Fruit fly (Drosophila melanogaster) whole organism, embryonic: ENCODE measurements around the gene MTF-1.

Experiments
- ATbp ChIP-seq: fragments of 200-800 bp; sonication (Bioruptor generic); optimal IDR thresholded peaks from 2 replicates; lab custom pipeline; 2017; ENCODE audit warnings: missing biosample characterization, mild to moderate bottlenecking, missing genetic modification characterization, missing genetic modification reagents
- Aef1 ChIP-seq: fragments of 200-800 bp; sonication (Bioruptor generic); IDR thresholded peaks from 3 replicates; pipeline ENCODE4 v1.3.6; 2022; ENCODE audit warnings: missing biosample characterization, missing genetic modification characterization
- BEAF-32 ChIP-seq: fragments of 200-800 bp; sonication (Bioruptor generic); optimal IDR thresholded peaks from 3 replicates; lab custom pipeline; 2017; ENCODE audit warnings: missing biosample characterization, missing genetic modification characterization, mild to moderate bottlenecking, moderate library complexity, missing genetic modification reagents
- Bgb ChIP-seq: fragments of 200-800 bp; sonication (Bioruptor generic); IDR thresholded peaks from 2 replicates; pipeline ENCODE4 v1.3.6; 2022; ENCODE audit warnings: missing biosample characterization, missing genetic modification characterization; ENCODE audit not compliant: partially characterized antibody
- C15 ChIP-seq: fragments of 200-800 bp; sonication (Bioruptor generic); IDR thresholded peaks from 3 replicates; pipeline ENCODE4 v1.3.6; 2022; ENCODE audit warnings: missing biosample characterization, missing genetic modification characterization
- CG10431 ChIP-seq: fragments of 200-800 bp; sonication (Bioruptor generic); optimal IDR thresholded peaks from 3 replicates; lab custom pipeline; 2018; ENCODE audit warnings: missing biosample characterization, mild to moderate bottlenecking, missing genetic modification characterization
- CG10979 ChIP-seq: fragments of 200-800 bp; sonication (Bioruptor generic); optimal IDR thresholded peaks from 2 replicates; lab custom pipeline; 2018; ENCODE audit warnings: missing biosample characterization, mild to moderate bottlenecking, missing genetic modification characterization, moderate library complexity
- CG13894 ChIP-seq: fragments of 200-800 bp; sonication (Bioruptor generic); optimal IDR thresholded peaks from 3 replicates; lab custom pipeline; 2018; ENCODE audit warnings: missing biosample characterization, mild to moderate bottlenecking, missing genetic modification characterization, moderate library complexity
- CG14965 ChIP-seq: fragments of 200-800 bp; sonication (Bioruptor generic); optimal IDR thresholded peaks from 2 replicates; lab custom pipeline; 2016; ENCODE audit warnings: missing biosample characterization, missing genetic modification characterization, borderline replicate concordance
- CG15479 ChIP-seq: fragments of 200-800 bp; sonication (Bioruptor generic); optimal IDR thresholded peaks from 3 replicates; lab custom pipeline; 2019; ENCODE audit warnings: missing biosample characterization, mild to moderate bottlenecking, missing genetic modification characterization, moderate library complexity
- CG15601 ChIP-seq: fragments of 200-800 bp; sonication (Bioruptor generic); optimal IDR thresholded peaks from 3 replicates; lab custom pipeline; 2019; ENCODE audit warnings: missing biosample characterization, mild to moderate bottlenecking, missing genetic modification characterization, moderate library complexity
- CG2199 ChIP-seq: fragments of 200-800 bp; sonication (Bioruptor generic); IDR thresholded peaks from 3 replicates; pipeline ENCODE4 v1.3.6; 2022; ENCODE audit warnings: missing biosample characterization, missing genetic modification characterization
- CG2875 ChIP-seq: fragments of 200-800 bp; sonication (Bioruptor generic); optimal IDR thresholded peaks from 2 replicates; lab custom pipeline; 2017; ENCODE audit warnings: missing biosample characterization, mild to moderate bottlenecking, missing genetic modification characterization, missing genetic modification reagents
- CG30020 ChIP-seq: fragments of 200-800 bp; optimal IDR thresholded peaks from 2 replicates; lab custom pipeline; 2019; ENCODE audit warnings: missing biosample characterization, mild to moderate bottlenecking, missing genetic modification characterization, moderate library complexity
- CG3065 ChIP-seq: fragments of 200-800 bp; sonication (Bioruptor generic); optimal IDR thresholded peaks from 2 replicates; lab custom pipeline; 2016; ENCODE audit warnings: missing biosample characterization, missing genetic modification characterization
- CG4707 ChIP-seq: fragments of 200-800 bp; sonication (Bioruptor generic); optimal IDR thresholded peaks from 2 replicates; lab custom pipeline; 2018; ENCODE audit warnings: missing biosample characterization, mild to moderate bottlenecking, missing genetic modification characterization, moderate library complexity
- CG4854 ChIP-seq: fragments of 200-800 bp; sonication (Bioruptor generic); optimal IDR thresholded peaks from 2 replicates; lab custom pipeline; 2016; ENCODE audit warnings: missing biosample characterization, missing genetic modification characterization, inconsistent platforms
- CG6791 ChIP-seq: fragments of 200-800 bp; sonication (Bioruptor generic); IDR thresholded peaks from 3 replicates; pipeline ENCODE4 v1.3.6; 2022; ENCODE audit warnings: missing biosample characterization, missing genetic modification characterization; ENCODE audit not compliant: partially characterized antibody
- CG8388 ChIP-seq: fragments of 200-800 bp; sonication (Bioruptor generic); optimal IDR thresholded peaks from 2 replicates; lab custom pipeline; 2019; ENCODE audit warnings: missing biosample characterization, mild to moderate bottlenecking, missing genetic modification characterization, moderate library complexity
- D19A ChIP-seq: fragments of 200-800 bp; optimal IDR thresholded peaks from 3 replicates; lab custom pipeline; 2019; ENCODE audit warnings: missing biosample characterization, mild to moderate bottlenecking, missing genetic modification characterization, moderate library complexity
- Dad ChIP-seq: fragments of 200-800 bp; sonication (Bioruptor generic); optimal IDR thresholded peaks from 3 replicates; lab custom pipeline; 2016; ENCODE audit warnings: missing biosample characterization, missing genetic modification characterization
- Deaf1 ChIP-seq: fragments of 200-800 bp; optimal IDR thresholded peaks from 3 replicates; lab custom pipeline; 2019; ENCODE audit warnings: missing biosample characterization, mild to moderate bottlenecking, missing genetic modification characterization, moderate library complexity
- Doc2 ChIP-seq: fragments of 200-800 bp; sonication (Bioruptor generic); IDR thresholded peaks from 2 replicates; pipeline ENCODE4 v1.3.6; 2022; ENCODE audit warnings: missing biosample characterization, missing genetic modification characterization
- Drgx ChIP-seq: fragments of 200-800 bp; sonication (Bioruptor generic); IDR thresholded peaks from 2 replicates; pipeline ENCODE4 v1.3.6; 2022; ENCODE audit warnings: missing biosample characterization, missing genetic modification characterization
- Gug ChIP-seq: fragments of 200-800 bp; sonication (Bioruptor generic); IDR thresholded peaks from 4 replicates; pipeline ENCODE4 v1.3.6; 2022; ENCODE audit warnings: missing biosample characterization, missing genetic modification characterization
- Mrtf ChIP-seq: fragments of 200-800 bp; sonication (Bioruptor generic); IDR thresholded peaks from 3 replicates; pipeline ENCODE4 v1.3.6; 2022; ENCODE audit warnings: missing biosample characterization, missing genetic modification characterization
- NC2β ChIP-seq: fragments of 200-800 bp; sonication (Bioruptor generic); optimal IDR thresholded peaks from 2 replicates; lab custom pipeline; 2016; ENCODE audit warnings: missing biosample characterization, missing genetic modification characterization
- Pdp1 ChIP-seq, 2 experiments: fragments of 200-800 bp; sonication (Bioruptor generic); optimal IDR thresholded peaks; 3 replicates each; lab custom pipeline; 2016; ENCODE audit warnings: missing biosample characterization in 2 of 2, missing genetic modification characterization in 2 of 2, mild to moderate bottlenecking in 1 of 2, moderate library complexity in 1 of 2
- Rfx ChIP-seq: fragments of 200-800 bp; sonication (Bioruptor generic); IDR thresholded peaks from 2 replicates; pipeline ENCODE4 v1.3.6; 2022; ENCODE audit warnings: missing biosample characterization, missing genetic modification characterization
- Rx ChIP-seq: fragments of 200-800 bp; sonication (Bioruptor generic); IDR thresholded peaks from 2 replicates; pipeline ENCODE4 v1.3.6; 2022; ENCODE audit warnings: missing biosample characterization, missing genetic modification characterization
- Side ChIP-seq: fragments of 200-800 bp; sonication (Bioruptor generic); optimal IDR thresholded peaks from 2 replicates; lab custom pipeline; 2016; ENCODE audit warnings: missing biosample characterization, missing genetic modification characterization
- Sox102F ChIP-seq: fragments of 200-800 bp; sonication (Bioruptor generic); optimal IDR thresholded peaks from 2 replicates; lab custom pipeline; 2018; ENCODE audit warnings: missing biosample characterization, mild to moderate bottlenecking, missing genetic modification characterization, moderate library complexity
- abd-A ChIP-seq: fragments of 200-800 bp; sonication (Bioruptor generic); optimal IDR thresholded peaks from 3 replicates; lab custom pipeline; 2019; ENCODE audit warnings: missing biosample characterization, mild to moderate bottlenecking, missing genetic modification characterization, moderate library complexity
- amos ChIP-seq: fragments of 200-800 bp; sonication (Bioruptor generic); IDR thresholded peaks from 2 replicates; pipeline ENCODE4 v1.3.6; 2022; ENCODE audit warnings: missing biosample characterization, missing genetic modification characterization; ENCODE audit not compliant: partially characterized antibody
- bbx ChIP-seq: fragments of 200-800 bp; sonication (Bioruptor generic); IDR thresholded peaks from 2 replicates; pipeline ENCODE4 v1.3.6; 2022; ENCODE audit warnings: missing biosample characterization, missing genetic modification characterization; ENCODE audit not compliant: partially characterized antibody
- br ChIP-seq: fragments of >200 bp; optimal IDR thresholded peaks from 2 replicates; lab custom pipeline; 2017
- bsh ChIP-seq, 2 experiments: fragments of 200-800 bp; sonication (Bioruptor generic); optimal IDR thresholded peaks; 2 replicates each; lab custom pipeline; 2017 to 2018; ENCODE audit warnings: mild to moderate bottlenecking in 2 of 2, missing biosample characterization in 2 of 2, missing genetic modification characterization in 2 of 2, moderate library complexity in 1 of 2
- cg ChIP-seq: fragments of 200-800 bp; sonication (Bioruptor generic); optimal IDR thresholded peaks from 3 replicates; lab custom pipeline; 2019; ENCODE audit warnings: missing biosample characterization, mild to moderate bottlenecking, missing genetic modification characterization, moderate library complexity
- gcm ChIP-seq: fragments of 200-800 bp; sonication (Bioruptor generic); optimal IDR thresholded peaks from 2 replicates; lab custom pipeline; 2019; ENCODE audit warnings: missing biosample characterization, mild to moderate bottlenecking, missing genetic modification characterization, moderate library complexity
- insv ChIP-seq, 2 experiments: fragments of 200-800 bp; sonication (Bioruptor generic); optimal IDR thresholded peaks; 3 replicates each; lab custom pipeline; 2016 to 2018; ENCODE audit warnings: missing biosample characterization in 2 of 2, missing genetic modification characterization in 2 of 2
- lab ChIP-seq: fragments of 200-800 bp; sonication (Bioruptor generic); optimal IDR thresholded peaks from 3 replicates; lab custom pipeline; 2017; ENCODE audit warnings: missing biosample characterization, missing genetic modification characterization, mild to moderate bottlenecking, moderate library complexity, missing genetic modification reagents
- mld ChIP-seq: fragments of 200-800 bp; sonication (Bioruptor generic); IDR thresholded peaks from 3 replicates; pipeline ENCODE4 v1.3.6; 2022; ENCODE audit warnings: missing biosample characterization, missing genetic modification characterization; ENCODE audit not compliant: partially characterized antibody
- nerfin-1 ChIP-seq: fragments of 200-800 bp; sonication (Bioruptor generic); optimal IDR thresholded peaks from 3 replicates; lab custom pipeline; 2019; ENCODE audit warnings: missing biosample characterization, mild to moderate bottlenecking, missing genetic modification characterization, moderate library complexity
- nom ChIP-seq: fragments of 200-800 bp; sonication (Bioruptor generic); optimal IDR thresholded peaks from 2 replicates; lab custom pipeline; 2017; ENCODE audit warnings: missing biosample characterization, missing genetic modification characterization, mild to moderate bottlenecking, moderate library complexity, missing genetic modification reagents
- org-1 ChIP-seq: fragments of 200-800 bp; sonication (Bioruptor generic); optimal IDR thresholded peaks from 2 replicates; lab custom pipeline; 2017; ENCODE audit warnings: missing biosample characterization, missing genetic modification characterization
- ranshi ChIP-seq: fragments of 200-800 bp; sonication (Bioruptor generic); IDR thresholded peaks from 2 replicates; pipeline ENCODE4 v1.3.6; 2022; ENCODE audit warnings: missing biosample characterization, missing genetic modification characterization
- sna ChIP-seq: fragments of 200-800 bp; sonication (Bioruptor generic); IDR thresholded peaks from 2 replicates; pipeline ENCODE4 v1.3.6; 2022; ENCODE audit warnings: missing biosample characterization, missing genetic modification characterization; ENCODE audit not compliant: partially characterized antibody
- tna ChIP-seq: fragments of 200-800 bp; sonication (Bioruptor generic); IDR thresholded peaks from 2 replicates; pipeline ENCODE4 v1.3.6; 2022; ENCODE audit warnings: missing biosample characterization, missing genetic modification characterization; ENCODE audit not compliant: partially characterized antibody
- yki ChIP-seq: fragments of >200 bp; optimal IDR thresholded peaks from 3 replicates; lab custom pipeline; 2018

The MTF-1 gene

DNA sequence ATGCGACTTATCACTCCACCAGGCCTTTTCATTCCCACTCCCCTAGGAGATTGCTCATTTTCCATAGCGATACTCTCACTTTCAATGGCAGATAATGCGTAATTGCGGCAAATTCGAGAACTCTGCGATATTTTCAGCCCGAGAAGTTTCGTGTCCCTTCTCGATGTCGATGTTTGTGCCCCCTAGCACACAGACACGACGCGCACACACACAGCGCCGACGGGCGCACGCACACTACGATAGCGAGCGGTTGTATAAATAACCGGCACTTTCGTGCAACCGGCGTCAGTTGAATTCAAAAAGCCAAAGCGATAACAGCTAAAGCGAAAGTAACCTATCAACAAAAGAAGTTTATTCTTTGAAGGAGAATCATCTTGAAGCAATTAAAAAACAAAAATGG, 48.5 kb upstream of the MTF-1 start, which contains the start of gene Hsp23 (continued):
- TF ChIP-seq Bgb (GFP tag; lab: Robert Waterston, UW) (peak; percentile 17; the same call in 1 of the 2 replicates), CG14965 (no peak), CG8388 (GFP tag; lab: Kevin White, UChicago) (no peak), mld (GFP tag; lab: Robert Waterston, UW) (0 out of 3 replicates have a peak, but pooled peaks have one; percentile 15), ATbp (GFP tag; lab: Kevin White, UChicago) (no peak), CG2199 (GFP tag; lab: Robert Waterston, UW) (peak; percentile 50; the same call in 1 of the 3 replicates), CG3065 (GFP tag; lab: Kevin White, UChicago) (no peak), C15 (GFP tag; lab: Robert Waterston, UW) (no peak), amos (GFP tag; lab: Robert Waterston, UW) (peak; percentile 37; the same call in 1 of the 2 replicates), Gug (GFP tag; lab: Robert Waterston, UW) (no peak), CG6791 (peak; percentile 57; the same call in 2 of the 3 replicates), Mrtf (GFP tag; lab: Robert Waterston, UW) (no peak), Drgx (GFP tag; lab: Robert Waterston, UW) (peak; percentile 6; the same call in 1 of the 2 replicates), Sox102F (no peak), Side (GFP tag; lab: Kevin White, UChicago) (no peak), ranshi (GFP tag; lab: Robert Waterston, UW) (no peak), lab (GFP tag; lab: Kevin White, UChicago) (no peak), Dad (GFP tag; lab: Kevin White, UChicago) (no peak), CG2875 (no peak), CG13894 (tag; lab: Kevin White, UChicago) (peak; percentile 45), bbx (peak; percentile 37; the same call in 1 of the 2 replicates), NC2β (GFP tag; lab: Kevin White, UChicago) (no peak), CG10431 (no peak), yki (lab: Kevin White, UChicago) (no peak), Rx (GFP tag; lab: Robert Waterston, UW) (no peak), Rfx (peak; percentile 24; the same call in 1 of the 2 replicates), CG30020 (tag; lab: Kevin White, UChicago) (peak; percentile 21), CG15601 (tag; lab: Kevin White, UChicago) (peak; percentile 41), CG4854 (no peak), Pdp1 (GFP tag; optimal IDR thresholded peaks at IDR 0.05; lab: Kevin White, UChicago) (peak in 1 of 2 experiments; percentile 40), bsh (GFP tag; optimal IDR thresholded peaks at IDR 0.05; lab: Kevin White, UChicago) (no peak), CG4707 (no peak), Deaf1 (peak; percentile 77), nom (GFP tag; lab: Kevin White, UChicago) (peak; percentile 42), D19A (tag; lab: Kevin White, UChicago) (peak; percentile 11), tna (GFP tag; lab: Robert Waterston, UW) (no peak), abd-A (tag; lab: Kevin White, UChicago) (peak; percentile 51), org-1 (GFP tag; lab: Kevin White, UChicago) (no peak), BEAF-32 (GFP tag; lab: Kevin White, UChicago) (peak; percentile 27), sna (GFP tag; lab: Robert Waterston, UW) (peak; percentile 38; the same call in 1 of the 2 replicates), Aef1 (GFP tag; lab: Robert Waterston, UW) (no peak), cg (GFP tag; lab: Kevin White, UChicago) (peak; percentile 84), gcm (no peak), CG10979 (tag; lab: Kevin White, UChicago) (no peak), Doc2 (GFP tag; lab: Robert Waterston, UW) (no peak), CG15479 (GFP tag; lab: Kevin White, UChicago) (peak; percentile 97), br (lab: Kevin White, UChicago) (no peak), nerfin-1 (tag; lab: Kevin White, UChicago) (peak; percentile 37), insv (GFP tag; optimal IDR thresholded peaks at IDR 0.05; lab: Kevin White, UChicago) (peak in 1 of 2 experiments; percentile 40)
